Worm (Caenorhabditis elegans) whole organism, L3 larva: ENCODE measurements around the gene pifk-1.

Experiments used
- aly-2 ChIP-seq: fragments of 150-350 bp; optimal IDR thresholded peaks from 2 replicates; lab custom pipeline; 2014; ENCODE audit warnings: missing biosample characterization, missing genetic modification characterization
- ceh-16 ChIP-seq: sonication (generic microtip); optimal IDR thresholded peaks from 2 replicates; lab custom pipeline; 2017; ENCODE audit warnings: missing biosample characterization, missing genetic modification characterization
- daf-12 ChIP-seq: fragments of 150-350 bp; optimal IDR thresholded peaks from 2 replicates; lab custom pipeline; 2014; ENCODE audit warnings: missing biosample characterization, missing genetic modification reagents, missing genetic modification characterization
- fkh-10 ChIP-seq: sonication (generic microtip); optimal IDR thresholded peaks from 2 replicates; lab custom pipeline; 2017; ENCODE audit warnings: missing biosample characterization, missing genetic modification reagents, missing genetic modification characterization
- nfya-1 ChIP-seq: sonication (generic microtip); optimal IDR thresholded peaks from 2 replicates; lab custom pipeline; 2017; ENCODE audit warnings: missing genetic modification characterization, mild to moderate bottlenecking, missing compliant biosample characterization, antibody characterized with exemption, moderate library complexity; ENCODE audit not compliant: insufficient read depth
- nhr-12 ChIP-seq: fragments of 150-350 bp; optimal IDR thresholded peaks from 2 replicates; lab custom pipeline; 2014; ENCODE audit warnings: missing biosample characterization, missing genetic modification characterization
- nhr-28 ChIP-seq: fragments of 150-350 bp; optimal IDR thresholded peaks from 2 replicates; lab custom pipeline; 2014; ENCODE audit warnings: missing biosample characterization, missing genetic modification characterization
- pqm-1 ChIP-seq: fragments of 150-350 bp; optimal IDR thresholded peaks from 2 replicates; lab custom pipeline; 2017; ENCODE audit warnings: missing biosample characterization, missing genetic modification characterization, inconsistent platforms

DNA sequence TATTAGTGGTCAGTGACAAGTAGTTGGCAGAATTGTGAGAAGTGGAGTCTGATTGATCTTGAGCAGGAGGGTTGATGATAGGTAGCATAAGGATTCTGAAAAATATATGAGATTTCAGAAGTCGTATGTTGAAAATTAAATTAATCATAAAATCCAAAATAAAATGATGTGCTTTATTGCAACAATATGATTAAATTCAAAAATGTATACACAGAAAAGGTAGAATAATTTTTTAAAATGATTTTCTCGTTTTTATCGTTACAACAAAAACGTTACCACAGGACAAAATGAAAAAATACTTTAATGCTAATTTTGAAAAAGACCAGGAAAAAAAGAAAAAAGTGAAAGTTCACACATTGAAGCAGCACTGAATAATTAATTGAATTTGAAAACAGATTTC lies 21.8 kb downstream of the pifk-1 start, which contains the start of gene ZC13.10:
- no peak for TF ChIP-seq fkh-10
- TF ChIP-seq nhr-28, result no peak
- no peak for TF ChIP-seq nhr-12 (tag; lab: Kevin White, UChicago)
- TF ChIP-seq pqm-1, result no peak
- TF ChIP-seq aly-2 (tag; lab: Kevin White, UChicago), result no peak
- no peak for TF ChIP-seq daf-12
- TF ChIP-seq nfya-1, result no peak
- no peak for TF ChIP-seq ceh-16 (tag; lab: Kevin White, UChicago)
